Fruit fly (Drosophila melanogaster) whole organism, embryonic: ENCODE measurements around the gene CG9286.

ENCODE experiments used
- CG16815 ChIP-seq: fragments of 200-800 bp; sonication (Bioruptor generic); optimal IDR thresholded peaks from 3 replicates; lab custom pipeline; 2017; ENCODE audit warnings: missing biosample characterization, mild to moderate bottlenecking, missing genetic modification characterization
- CG17186 ChIP-seq: fragments of 200-800 bp; sonication (Bioruptor generic); optimal IDR thresholded peaks from 3 replicates; lab custom pipeline; 2017; ENCODE audit warnings: missing biosample characterization, missing genetic modification reagents, missing genetic modification characterization
- CG17361 ChIP-seq: fragments of 200-800 bp; sonication (Bioruptor generic); IDR thresholded peaks from 3 replicates; pipeline ENCODE4 v1.3.6; 2022; ENCODE audit warnings: missing biosample characterization, missing genetic modification characterization
- CG1792 ChIP-seq: fragments of 200-800 bp; sonication (Bioruptor generic); optimal IDR thresholded peaks from 2 replicates; lab custom pipeline; 2016; ENCODE audit warnings: missing biosample characterization, missing genetic modification characterization
- CG4328 ChIP-seq: fragments of 200-800 bp; sonication (Bioruptor generic); optimal IDR thresholded peaks from 3 replicates; lab custom pipeline; 2017; ENCODE audit warnings: missing biosample characterization, missing genetic modification reagents, missing genetic modification characterization
- CG4424 ChIP-seq: fragments of 200-800 bp; sonication (Bioruptor generic); optimal IDR thresholded peaks from 3 replicates; lab custom pipeline; 2016; ENCODE audit warnings: missing biosample characterization, missing genetic modification characterization
- CG4820 ChIP-seq: fragments of 200-800 bp; sonication (Bioruptor generic); optimal IDR thresholded peaks from 3 replicates; lab custom pipeline; 2016; ENCODE audit warnings: missing biosample characterization, missing genetic modification characterization
- CG5180 ChIP-seq: fragments of 200-800 bp; sonication (Bioruptor generic); optimal IDR thresholded peaks from 3 replicates; lab custom pipeline; 2017; ENCODE audit warnings: missing biosample characterization, missing genetic modification characterization, mild to moderate bottlenecking, moderate library complexity, missing genetic modification reagents
- CG6813 ChIP-seq: fragments of 200-800 bp; sonication (Bioruptor generic); optimal IDR thresholded peaks from 2 replicates; lab custom pipeline; 2017; ENCODE audit warnings: missing biosample characterization, missing genetic modification characterization, mild to moderate bottlenecking, moderate library complexity, missing genetic modification reagents
- CG7786 ChIP-seq: fragments of 200-800 bp; sonication (Bioruptor generic); optimal IDR thresholded peaks from 2 replicates; lab custom pipeline; 2016; ENCODE audit warnings: missing biosample characterization, missing genetic modification characterization
- CG8290 ChIP-seq, 3 experiments: fragments of 200-800 bp; sonication (Bioruptor generic); optimal IDR thresholded peaks; 2 replicates each; lab custom pipeline; 2016 to 2019; ENCODE audit warnings: missing biosample characterization in 3 of 3, missing genetic modification characterization in 3 of 3, mild to moderate bottlenecking in 2 of 3, moderate library complexity in 1 of 3
- CoRest ChIP-seq: fragments of 200-800 bp; sonication (Bioruptor generic); optimal IDR thresholded peaks from 3 replicates; lab custom pipeline; 2018; ENCODE audit warnings: missing biosample characterization, mild to moderate bottlenecking, missing genetic modification characterization, moderate library complexity
- Dad ChIP-seq: fragments of 200-800 bp; sonication (Bioruptor generic); optimal IDR thresholded peaks from 3 replicates; lab custom pipeline; 2016; ENCODE audit warnings: missing biosample characterization, missing genetic modification characterization
- Dll ChIP-seq: fragments of 200-800 bp; sonication (Bioruptor generic); IDR thresholded peaks from 4 replicates; pipeline ENCODE4 v1.3.6; 2022; ENCODE audit warnings: missing biosample characterization, missing genetic modification characterization; ENCODE audit not compliant: partially characterized antibody
- Eip74EF ChIP-seq, 2 experiments: fragments of 200-800 bp in 1 of 2; fragments of >200 bp in 1 of 2; sonication (Bioruptor generic) in 1 of 2; optimal IDR thresholded peaks; 2 replicates each; lab custom pipeline; 2017 to 2019; ENCODE audit warnings: missing biosample characterization in 2 of 2, missing genetic modification characterization in 2 of 2, mild to moderate bottlenecking in 1 of 2, moderate library complexity in 1 of 2
- Gug ChIP-seq: fragments of 200-800 bp; sonication (Bioruptor generic); IDR thresholded peaks from 4 replicates; pipeline ENCODE4 v1.3.6; 2022; ENCODE audit warnings: missing biosample characterization, missing genetic modification characterization
- Mad ChIP-seq: fragments of 200-800 bp; sonication (Bioruptor generic); optimal IDR thresholded peaks from 2 replicates; lab custom pipeline; 2016; ENCODE audit warnings: missing biosample characterization, missing genetic modification characterization
- NC2β ChIP-seq: fragments of 200-800 bp; sonication (Bioruptor generic); optimal IDR thresholded peaks from 2 replicates; lab custom pipeline; 2016; ENCODE audit warnings: missing biosample characterization, missing genetic modification characterization
- Nf-YC ChIP-seq: fragments of 200-800 bp; optimal IDR thresholded peaks from 3 replicates; lab custom pipeline; 2019; ENCODE audit warnings: missing biosample characterization, mild to moderate bottlenecking, missing genetic modification characterization, moderate library complexity
- Sox100B ChIP-seq: fragments of 200-800 bp; sonication (Bioruptor generic); optimal IDR thresholded peaks from 3 replicates; lab custom pipeline; 2018; ENCODE audit warnings: missing biosample characterization, mild to moderate bottlenecking, missing genetic modification characterization
- Spps ChIP-seq: fragments of 200-800 bp; sonication (Bioruptor generic); optimal IDR thresholded peaks from 2 replicates; lab custom pipeline; 2018; ENCODE audit warnings: missing biosample characterization, mild to moderate bottlenecking, missing genetic modification characterization
- Xrp1 ChIP-seq: fragments of 200-800 bp; sonication (Bioruptor generic); IDR thresholded peaks from 2 replicates; pipeline ENCODE4 v1.3.6; 2022; ENCODE audit warnings: missing biosample characterization, missing genetic modification characterization
- caup ChIP-seq: fragments of 200-800 bp; sonication (Bioruptor generic); optimal IDR thresholded peaks from 3 replicates; lab custom pipeline; 2017; ENCODE audit warnings: missing biosample characterization, mild to moderate bottlenecking, missing genetic modification characterization, moderate library complexity; ENCODE audit not compliant: severe bottlenecking
- da ChIP-seq: fragments of 200-800 bp; sonication (Bioruptor generic); optimal IDR thresholded peaks from 2 replicates; lab custom pipeline; 2016; ENCODE audit warnings: missing biosample characterization, missing genetic modification characterization
- disco-r ChIP-seq: fragments of 200-800 bp; sonication (Bioruptor generic); optimal IDR thresholded peaks from 2 replicates; lab custom pipeline; 2016; ENCODE audit warnings: missing biosample characterization, missing genetic modification characterization
- dmrt11E ChIP-seq: fragments of 200-800 bp; sonication (Bioruptor generic); optimal IDR thresholded peaks from 3 replicates; lab custom pipeline; 2018; ENCODE audit warnings: missing biosample characterization, mild to moderate bottlenecking, missing genetic modification characterization, moderate library complexity
- dpn ChIP-seq, 2 experiments: fragments of 200-800 bp; sonication (Bioruptor generic); optimal IDR thresholded peaks; 3 replicates each; lab custom pipeline; 2016; ENCODE audit warnings: missing biosample characterization in 2 of 2, missing genetic modification characterization in 2 of 2
- eve ChIP-seq, 2 experiments: fragments of >200 bp; optimal IDR thresholded peaks; 2 replicates each; lab custom pipeline; 2017; ENCODE audit warnings: missing biosample characterization in 2 of 2, missing genetic modification characterization in 2 of 2
- fd96Cb ChIP-seq: fragments of 200-800 bp; sonication (Bioruptor generic); optimal IDR thresholded peaks from 2 replicates; lab custom pipeline; 2018; ENCODE audit warnings: missing biosample characterization, mild to moderate bottlenecking, missing genetic modification characterization, moderate library complexity
- gce ChIP-seq: fragments of 200-800 bp; sonication (Bioruptor generic); IDR thresholded peaks from 3 replicates; pipeline ENCODE4 v1.3.6; 2022; ENCODE audit warnings: missing biosample characterization, missing genetic modification characterization
- gcm ChIP-seq: fragments of 200-800 bp; sonication (Bioruptor generic); optimal IDR thresholded peaks from 2 replicates; lab custom pipeline; 2019; ENCODE audit warnings: missing biosample characterization, mild to moderate bottlenecking, missing genetic modification characterization, moderate library complexity
- grau ChIP-seq: fragments of 200-800 bp; optimal IDR thresholded peaks from 3 replicates; lab custom pipeline; 2019; ENCODE audit warnings: missing biosample characterization, mild to moderate bottlenecking, missing genetic modification characterization, moderate library complexity
- jigr1 ChIP-seq: fragments of 200-800 bp; sonication (Bioruptor generic); IDR thresholded peaks from 3 replicates; pipeline ENCODE4 v1.3.6; 2022; ENCODE audit warnings: missing biosample characterization, missing genetic modification characterization
- lab ChIP-seq: fragments of 200-800 bp; sonication (Bioruptor generic); optimal IDR thresholded peaks from 3 replicates; lab custom pipeline; 2017; ENCODE audit warnings: missing biosample characterization, missing genetic modification characterization, mild to moderate bottlenecking, moderate library complexity, missing genetic modification reagents
- lola ChIP-seq, 3 experiments: fragments of >200 bp in 2 of 3; fragments of 200-800 bp in 1 of 3; sonication (Bioruptor generic) in 1 of 3; optimal IDR thresholded peaks; 2 replicates each; lab custom pipeline; 2017 to 2019; ENCODE audit warnings: missing biosample characterization in 3 of 3, missing genetic modification characterization in 3 of 3, mild to moderate bottlenecking in 1 of 3, moderate library complexity in 1 of 3
- nerfin-2 ChIP-seq: fragments of 200-800 bp; sonication (Bioruptor generic); IDR thresholded peaks from 2 replicates; pipeline ENCODE4 v1.3.6; 2022; ENCODE audit warnings: missing biosample characterization, missing genetic modification characterization; ENCODE audit not compliant: partially characterized antibody
- odd ChIP-seq: fragments of 200-800 bp; sonication (Bioruptor generic); optimal IDR thresholded peaks from 2 replicates; lab custom pipeline; 2017; ENCODE audit warnings: missing biosample characterization, mild to moderate bottlenecking, missing genetic modification characterization
- org-1 ChIP-seq: fragments of 200-800 bp; sonication (Bioruptor generic); optimal IDR thresholded peaks from 2 replicates; lab custom pipeline; 2017; ENCODE audit warnings: missing biosample characterization, missing genetic modification characterization
- salm ChIP-seq: fragments of 200-800 bp; sonication (Bioruptor generic); optimal IDR thresholded peaks from 2 replicates; lab custom pipeline; 2018; ENCODE audit warnings: missing biosample characterization, mild to moderate bottlenecking, missing genetic modification characterization
- sens ChIP-seq: fragments of 200-800 bp; sonication (Bioruptor generic); peaks from one replicate; lab custom pipeline; 2016; ENCODE audit warnings: missing biosample characterization, missing genetic modification characterization
- seq ChIP-seq: fragments of 200-800 bp; sonication (Bioruptor generic); IDR thresholded peaks from 2 replicates; pipeline ENCODE4 v1.3.6; 2022; ENCODE audit warnings: missing biosample characterization, missing genetic modification characterization
- slp2 ChIP-seq: fragments of 200-800 bp; sonication (Bioruptor generic); optimal IDR thresholded peaks from 2 replicates; lab custom pipeline; 2016; ENCODE audit warnings: missing biosample characterization, missing genetic modification characterization
- tap ChIP-seq: fragments of 200-800 bp; optimal IDR thresholded peaks from 3 replicates; lab custom pipeline; 2019; ENCODE audit warnings: missing biosample characterization, mild to moderate bottlenecking, missing genetic modification characterization, moderate library complexity
- tio ChIP-seq: fragments of 200-800 bp; sonication (Bioruptor generic); optimal IDR thresholded peaks from 2 replicates; lab custom pipeline; 2017; ENCODE audit warnings: missing biosample characterization, missing genetic modification characterization, inconsistent platforms
- trh ChIP-seq: fragments of 200-800 bp; sonication (Bioruptor generic); optimal IDR thresholded peaks from 2 replicates; lab custom pipeline; 2016; ENCODE audit warnings: missing biosample characterization, missing genetic modification characterization
- zfh1 ChIP-seq: fragments of 200-800 bp; sonication (Bioruptor generic); IDR thresholded peaks from 3 replicates; pipeline ENCODE4 v1.3.6; 2022; ENCODE audit warnings: missing biosample characterization, missing genetic modification characterization

The CG9286 gene

dm6 chr3R:13799567-13800429 lies 19.0 kb downstream of the CG9286 start (continued):
- TF ChIP-seq Sox100B (peak; percentile 43), CG16815 (GFP tag; lab: Kevin White, UChicago) (peak; percentile 24), Mad (no peak), grau (tag; lab: Kevin White, UChicago) (peak; percentile 62), Xrp1 (peak; percentile 68; the same call in 1 of the 2 replicates)

dm6 chr3R:13800430-13800848 lies 19.7 kb downstream of the CG9286 start:
- peak; percentile 83 for TF ChIP-seq CG8290 (GFP tag; optimal IDR thresholded peaks at IDR 0.05; lab: Kevin White, UChicago)
- TF ChIP-seq CG8290 (tag; optimal IDR thresholded peaks at IDR 0.05; lab: Kevin White, UChicago) = no peak
- peak; percentile 83 for TF ChIP-seq gcm (GFP tag; lab: Kevin White, UChicago)
- no peak for TF ChIP-seq da
- peak; percentile 28 for TF ChIP-seq CG7786
- no peak; the same call in 1 of the 2 replicates for TF ChIP-seq nerfin-2 (GFP tag; lab: Robert Waterston, UW)
- TF ChIP-seq CG4424 (GFP tag; lab: Kevin White, UChicago) = peak; percentile 86
- peak; percentile 57 for TF ChIP-seq Dad (GFP tag; lab: Kevin White, UChicago)
- peak in 1 of 2 experiments; percentile 84 for TF ChIP-seq Eip74EF (GFP tag; optimal IDR thresholded peaks at IDR 0.05; lab: Kevin White, UChicago)
- TF ChIP-seq sens (GFP tag; lab: Kevin White, UChicago) = peak; percentile 95
- peak; percentile 77 for TF ChIP-seq CG5180 (GFP tag; lab: Kevin White, UChicago)
- peak; percentile 88 for TF ChIP-seq odd (GFP tag; lab: Kevin White, UChicago)
- peak; percentile 32 for TF ChIP-seq NC2β (GFP tag; lab: Kevin White, UChicago)
- TF ChIP-seq slp2 = peak; percentile 10
- peak in 1 of 3 experiments; percentile 83 for TF ChIP-seq lola (GFP tag; optimal IDR thresholded peaks at IDR 0.05; lab: Kevin White, UChicago)
- TF ChIP-seq fd96Cb (tag; lab: Kevin White, UChicago) = peak; percentile 86
- peak; percentile 93 for TF ChIP-seq caup (GFP tag; lab: Kevin White, UChicago)
- peak; percentile 54 for TF ChIP-seq Nf-YC (tag; lab: Kevin White, UChicago)
- TF ChIP-seq lab = peak; percentile 97
- peak; percentile 87 for TF ChIP-seq org-1 (GFP tag; lab: Kevin White, UChicago)
- peak; percentile 72 for TF ChIP-seq tio (GFP tag; lab: Kevin White, UChicago)
- TF ChIP-seq CG17186 (GFP tag; lab: Kevin White, UChicago) = no peak
- TF ChIP-seq Dll (GFP tag; lab: Robert Waterston, UW) = no peak
- TF ChIP-seq dpn (GFP tag; optimal IDR thresholded peaks at IDR 0.05; lab: Kevin White, UChicago) = peak; percentile 51 to 89
- peak in 1 of 2 experiments; percentile 94 for TF ChIP-seq eve (GFP tag; optimal IDR thresholded peaks at IDR 0.05; lab: Kevin White, UChicago)
- TF ChIP-seq CG4820 (GFP tag; lab: Kevin White, UChicago) = peak; percentile 82
- peak; percentile 92 for TF ChIP-seq CG4328
- peak; percentile 70 for TF ChIP-seq salm (tag; lab: Kevin White, UChicago)
- TF ChIP-seq CG17361 (GFP tag; lab: Robert Waterston, UW) = peak; percentile 84
- TF ChIP-seq jigr1 (GFP tag; lab: Robert Waterston, UW) = peak; percentile 85
- TF ChIP-seq dmrt11E (tag; lab: Kevin White, UChicago) = peak; percentile 86
- TF ChIP-seq CG1792 (GFP tag; lab: Kevin White, UChicago) = no peak
- TF ChIP-seq zfh1 = peak; percentile 91
- TF ChIP-seq CoRest = peak; percentile 91
- TF ChIP-seq gce = peak; percentile 93
- TF ChIP-seq tap = peak; percentile 15
- peak; percentile 87 for TF ChIP-seq CG6813 (GFP tag; lab: Kevin White, UChicago)
- TF ChIP-seq trh (GFP tag; lab: Kevin White, UChicago) = peak; percentile 48
- peak; percentile 86 for TF ChIP-seq Gug (GFP tag; lab: Robert Waterston, UW)
- TF ChIP-seq seq (GFP tag; lab: Robert Waterston, UW) = peak; percentile 97
- peak; percentile 75 for TF ChIP-seq Spps (tag; lab: Kevin White, UChicago)
- TF ChIP-seq disco-r (GFP tag; lab: Kevin White, UChicago) = peak; percentile 46
